Worm (Caenorhabditis elegans) whole organism, midembryonic: Measurements from ENCODE around the gene ostf-4.

Experiments
- cog-1 ChIP-seq: sonication (generic microtip); optimal IDR thresholded peaks from 2 replicates; lab custom pipeline; 2016; ENCODE audit warnings: missing genetic modification characterization, missing compliant biosample characterization
- ztf-23 ChIP-seq: fragments of 200-800 bp; sonication (Bioruptor generic); IDR thresholded peaks from 2 replicates; pipeline ENCODE4 v1.3.6; 2022; ENCODE audit warnings: missing genetic modification reagents, missing genetic modification characterization, missing compliant biosample characterization

DNA sequence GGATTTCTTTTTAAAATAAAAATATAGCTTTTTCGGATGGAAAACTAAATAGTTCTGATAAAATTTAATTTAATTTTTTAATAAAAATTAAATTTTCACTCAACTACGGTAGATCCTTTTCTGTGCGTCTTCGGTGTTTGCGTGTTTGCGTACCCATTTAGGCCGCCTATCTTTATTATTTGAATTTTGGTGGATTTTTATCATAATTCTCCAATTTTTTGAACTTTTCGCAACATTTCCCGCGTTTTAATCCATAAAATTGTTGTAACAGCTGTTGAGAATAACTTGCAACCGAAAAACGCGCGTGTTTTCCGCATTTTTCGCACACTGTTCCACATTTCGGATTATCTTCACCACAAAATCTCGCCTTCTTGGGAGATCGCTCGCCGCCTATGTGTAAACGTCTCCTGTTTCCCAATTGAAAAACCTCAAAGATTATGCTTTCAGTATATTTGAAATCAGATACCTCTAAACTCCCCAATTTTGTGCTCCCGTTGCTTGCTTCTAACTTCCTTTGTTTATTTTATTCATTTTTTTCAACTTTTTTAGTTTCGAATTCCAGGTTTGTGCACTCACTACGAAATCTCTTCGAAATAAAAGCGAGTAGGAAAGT, 33.3 kb upstream of the ostf-4 start, which contains the start of gene T07C4.3:
- TF ChIP-seq cog-1 (tag; lab: Kevin White, UChicago) (no peak), ztf-23 (GFP tag; lab: Robert Waterston, UW) (no peak)
